Fruit fly (Drosophila melanogaster) whole organism, prepupa: ENCODE data around the gene Rsod.

Experiments used
- CG32006 ChIP-seq: fragments of 200-800 bp; sonication (Bioruptor generic); optimal IDR thresholded peaks from 3 replicates; lab custom pipeline; 2017; ENCODE audit warnings: missing biosample characterization, mild to moderate bottlenecking, missing genetic modification characterization
- CG3919 ChIP-seq: fragments of 200-800 bp; sonication (Bioruptor generic); optimal IDR thresholded peaks from 3 replicates; lab custom pipeline; 2016; ENCODE audit warnings: missing biosample characterization, missing genetic modification characterization
- CG6854 ChIP-seq: fragments of 200-800 bp; sonication (Bioruptor generic); optimal IDR thresholded peaks from 2 replicates; lab custom pipeline; 2017; ENCODE audit warnings: missing biosample characterization, mild to moderate bottlenecking, missing genetic modification characterization
- CG8319 ChIP-seq: fragments of 200-800 bp; sonication (Bioruptor generic); optimal IDR thresholded peaks from 3 replicates; lab custom pipeline; 2016; ENCODE audit warnings: missing biosample characterization, missing genetic modification characterization
- Gug ChIP-seq: fragments of 200-800 bp; sonication (Bioruptor generic); IDR thresholded peaks from 2 replicates; pipeline ENCODE4 v1.3.6; 2022; ENCODE audit warnings: missing biosample characterization, missing genetic modification characterization
- Smox ChIP-seq: fragments of 200-800 bp; sonication (Bioruptor generic); optimal IDR thresholded peaks from 3 replicates; lab custom pipeline; 2016; ENCODE audit warnings: missing biosample characterization, missing genetic modification characterization
- acj6 ChIP-seq: fragments of 200-800 bp; sonication (Bioruptor generic); optimal IDR thresholded peaks from 3 replicates; lab custom pipeline; 2016; ENCODE audit warnings: missing biosample characterization, missing genetic modification characterization
- esn ChIP-seq: fragments of 200-800 bp; sonication (Bioruptor generic); optimal IDR thresholded peaks from 2 replicates; lab custom pipeline; 2016; ENCODE audit warnings: missing biosample characterization, mild to moderate bottlenecking, missing genetic modification characterization, moderate library complexity
- fkh ChIP-seq: fragments of 200-800 bp; sonication (Bioruptor generic); optimal IDR thresholded peaks from 3 replicates; lab custom pipeline; 2017; ENCODE audit warnings: missing biosample characterization, mild to moderate bottlenecking, missing genetic modification characterization, moderate library complexity
- pdm3 ChIP-seq: fragments of 200-800 bp; sonication (Bioruptor generic); optimal IDR thresholded peaks from 3 replicates; lab custom pipeline; 2016; ENCODE audit warnings: missing biosample characterization, missing genetic modification characterization
- ss ChIP-seq, 2 experiments: fragments of 200-800 bp; sonication (Bioruptor generic); optimal IDR thresholded peaks; 2 replicates in 1 of 2; 3 replicates in 1 of 2; lab custom pipeline; 2017 to 2018; ENCODE audit warnings: mild to moderate bottlenecking in 2 of 2, missing biosample characterization in 2 of 2, missing genetic modification characterization in 2 of 2, moderate library complexity in 1 of 2

DNA sequence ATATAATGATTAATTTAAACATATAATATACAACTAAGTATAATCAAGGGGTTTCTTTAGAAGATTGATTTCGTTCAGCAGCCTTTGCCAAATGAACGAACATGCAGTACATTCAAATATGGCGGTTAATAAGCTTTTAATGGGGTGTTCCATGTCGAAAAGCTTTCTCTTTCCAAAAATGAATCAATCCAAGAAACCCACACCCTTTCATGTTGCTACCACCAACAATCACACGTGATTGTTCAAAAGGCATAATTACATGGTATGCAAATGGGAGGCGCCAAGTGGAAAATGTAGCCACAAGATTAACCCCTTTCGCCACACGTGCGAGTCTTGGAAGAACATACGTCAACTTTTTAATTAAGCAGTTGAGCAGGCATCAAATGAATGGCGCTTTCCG, 34.9 kb upstream of the Rsod start:
- no peak for TF ChIP-seq CG6854 (GFP tag; lab: Kevin White, UChicago)
- TF ChIP-seq esn = peak; percentile 1
- TF ChIP-seq Gug = no peak
- TF ChIP-seq Smox (GFP tag; lab: Kevin White, UChicago) = no peak
- TF ChIP-seq ss (GFP tag; optimal IDR thresholded peaks at IDR 0.05; lab: Kevin White, UChicago) = no peak
- TF ChIP-seq CG8319 (GFP tag; lab: Kevin White, UChicago) = no peak
- TF ChIP-seq fkh (GFP tag; lab: Kevin White, UChicago) = no peak
- no peak for TF ChIP-seq CG32006 (GFP tag; lab: Kevin White, UChicago)
- TF ChIP-seq acj6 (GFP tag; lab: Kevin White, UChicago) = no peak
- TF ChIP-seq CG3919 = no peak
- no peak for TF ChIP-seq pdm3 (GFP tag; lab: Kevin White, UChicago)
